Worm (Caenorhabditis elegans) whole organism, midembryonic: ENCODE data around the gene srh-25.

Source experiments
- T22C8.4 ChIP-seq: fragments of 200-800 bp; sonication (Bioruptor generic); IDR thresholded peaks from 2 replicates; pipeline ENCODE4 v1.3.6; 2022; ENCODE audit warnings: missing genetic modification characterization, missing compliant biosample characterization
- flt-1 ChIP-seq: fragments of 200-800 bp; sonication (Bioruptor generic); IDR thresholded peaks from 2 replicates; pipeline ENCODE4 v1.3.6; 2022; ENCODE audit warnings: missing genetic modification characterization, missing compliant biosample characterization
- klf-2 ChIP-seq: fragments of 200-800 bp; sonication (Bioruptor generic); conservative IDR thresholded peaks from 2 replicates; pipeline ENCODE4 v1.3.6; 2022; ENCODE audit warnings: missing genetic modification reagents, missing genetic modification characterization, missing compliant biosample characterization
- tab-1 ChIP-seq: fragments of 200-800 bp; sonication (Bioruptor generic); IDR thresholded peaks from 2 replicates; pipeline ENCODE4 v1.3.6; 2022; ENCODE audit warnings: missing genetic modification characterization, missing compliant biosample characterization
- ztf-23 ChIP-seq: fragments of 200-800 bp; sonication (Bioruptor generic); IDR thresholded peaks from 2 replicates; pipeline ENCODE4 v1.3.6; 2022; ENCODE audit warnings: missing genetic modification reagents, missing genetic modification characterization, missing compliant biosample characterization

ce11 chrV:12410416-12411001 lies 23.1 kb downstream of the srh-25 start, which contains the start of gene hrg-2:
- TF ChIP-seq flt-1 (GFP tag; lab: Robert Waterston, UW) (no peak), ztf-23 (GFP tag; lab: Robert Waterston, UW) (no peak), klf-2 (GFP tag; lab: Robert Waterston, UW) (no peak), T22C8.4 (GFP tag; lab: Robert Waterston, UW) (no peak), tab-1 (GFP tag; lab: Robert Waterston, UW) (no peak)
